Fruit fly (Drosophila melanogaster): Measurements from ENCODE around the gene CG6834.

Gene CG6834

DNA sequence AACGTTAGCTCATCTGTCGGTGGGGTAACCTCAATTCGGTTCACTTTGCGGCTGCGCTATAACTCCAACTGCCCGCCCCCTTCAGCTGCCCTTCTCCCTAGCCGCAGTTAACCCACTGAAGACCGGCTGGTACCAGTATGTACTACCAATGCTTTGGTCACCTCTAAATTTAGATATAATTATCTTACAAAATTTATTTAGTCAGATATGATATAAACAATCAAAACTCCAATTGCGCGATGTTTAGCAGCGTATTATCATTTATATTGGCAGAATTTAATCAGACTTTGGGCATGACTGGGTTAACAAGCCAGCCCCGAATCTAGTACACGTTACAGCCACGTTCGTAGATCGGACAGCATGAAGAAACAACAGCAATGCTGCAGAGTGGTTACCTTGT lies 26.2 kb downstream of the CG6834 start (continued):
- TF ChIP-seq ttk (GFP tag; IDR thresholded peaks at IDR 0.05) (0 out of 2 replicates have a peak, but pooled peaks have one; percentile 42), tna (GFP tag; IDR thresholded peaks at IDR 0.05; ENCODE audit: partially characterized antibody) (no peak), CG2202 (tag; optimal IDR thresholded peaks at IDR 0.05) (no peak), Sox100B (GFP tag; optimal IDR thresholded peaks at IDR 0.05) (peak; percentile 40), her (GFP tag; optimal IDR thresholded peaks at IDR 0.05) (no peak), dpn (GFP tag; optimal IDR thresholded peaks at IDR 0.05) (peak in 1 of 2 experiments; percentile 19), sisA (GFP tag; IDR thresholded peaks at IDR 0.05) (peak; percentile 41), unc-4 (GFP tag; IDR thresholded peaks at IDR 0.05; ENCODE audit: partially characterized antibody) (no peak), CG42726 (GFP tag; IDR thresholded peaks at IDR 0.05; ENCODE audit: partially characterized antibody) (no peak), crc (GFP tag; optimal IDR thresholded peaks at IDR 0.05) (no peak), Xbp1 (GFP tag; optimal IDR thresholded peaks at IDR 0.05) (peak; percentile 27), ci (GFP tag; IDR thresholded peaks at IDR 0.05) (peak; percentile 36; the same call in 1 of the 3 replicates), gem (tag; optimal IDR thresholded peaks at IDR 0.05) (peak; percentile 67), ERR (GFP tag; optimal IDR thresholded peaks at IDR 0.05) (no peak), repo (GFP tag; optimal IDR thresholded peaks at IDR 0.05) (no peak), Meics (GFP tag; optimal IDR thresholded peaks at IDR 0.05) (peak; percentile 25), CTCF (GFP tag; optimal IDR thresholded peaks at IDR 0.05) (peak; percentile 10), slbo (GFP tag; IDR thresholded peaks at IDR 0.05) (peak; percentile 21; the same call in 1 of the 2 replicates), pb (GFP tag; optimal IDR thresholded peaks at IDR 0.05) (no peak), sug (tag; optimal IDR thresholded peaks at IDR 0.05) (peak; percentile 11), bcd (GFP tag; optimal IDR thresholded peaks at IDR 0.05) (peak; percentile 12), Vsx1 (GFP tag; optimal IDR thresholded peaks at IDR 0.05) (no peak), sc (optimal IDR thresholded peaks at IDR 0.05) (no peak), sc (GFP tag; optimal IDR thresholded peaks at IDR 0.05) (no peak), oc (tag; optimal IDR thresholded peaks at IDR 0.05) (peak; percentile 8), CG12155 (GFP tag; optimal IDR thresholded peaks at IDR 0.05) (no peak), shn (GFP tag; optimal IDR thresholded peaks at IDR 0.05) (no peak), CG17359 (tag; optimal IDR thresholded peaks at IDR 0.05) (peak; percentile 59), pfk (GFP tag; optimal IDR thresholded peaks at IDR 0.05) (no peak), ewg (GFP tag; optimal IDR thresholded peaks at IDR 0.05) (peak; percentile 31), lbe (GFP tag; optimal IDR thresholded peaks at IDR 0.05) (no peak), Kr (GFP tag; optimal IDR thresholded peaks at IDR 0.05) (no peak), al (GFP tag; IDR thresholded peaks at IDR 0.05) (no peak), fd3F (GFP tag; optimal IDR thresholded peaks at IDR 0.05) (peak; percentile 20), lmd (GFP tag; IDR thresholded peaks at IDR 0.05) (peak; percentile 40), esg (GFP tag; conservative IDR thresholded peaks at IDR 0.05) (no peak; the same call in 1 of the 2 replicates), Dll (GFP tag; IDR thresholded peaks at IDR 0.05; ENCODE audit: partially characterized antibody) (no peak), bowl (GFP tag; IDR thresholded peaks at IDR 0.05) (peak; percentile 28; the same call in 1 of the 2 replicates), CG4820 (GFP tag; optimal IDR thresholded peaks at IDR 0.05) (peak; percentile 30), H2.0 (GFP tag; IDR thresholded peaks at IDR 0.05) (peak; percentile 8; the same call in 1 of the 2 replicates), fd96Cb (tag; optimal IDR thresholded peaks at IDR 0.05) (peak; percentile 47), Doc3 (GFP tag; IDR thresholded peaks at IDR 0.05; ENCODE audit: partially characterized antibody) (no peak), scrt (GFP tag; optimal IDR thresholded peaks at IDR 0.05) (peak; percentile 53), CG15011 (GFP tag; optimal IDR thresholded peaks at IDR 0.05) (peak; percentile 7), B-H1 (GFP tag; IDR thresholded peaks at IDR 0.05) (no peak; the same call in 2 of the 3 replicates), C15 (GFP tag; IDR thresholded peaks at IDR 0.05) (no peak), CG10654 (GFP tag; optimal IDR thresholded peaks at IDR 0.05) (peak; percentile 4), Aef1 (GFP tag; IDR thresholded peaks at IDR 0.05) (0 out of 3 replicates have a peak, but pooled peaks have one; percentile 33), Jarid2 (GFP tag; optimal IDR thresholded peaks at IDR 0.05) (peak; percentile 11), Ravus (GFP tag; IDR thresholded peaks at IDR 0.05) (no peak), CG6254 (GFP tag; optimal IDR thresholded peaks at IDR 0.05) (peak; percentile 8)
